Fruit fly (Drosophila melanogaster) whole organism, embryonic: ENCODE measurements around the gene sea.

Source experiments
- CG10543 ChIP-seq: fragments of 200-800 bp; sonication (Bioruptor generic); optimal IDR thresholded peaks from 3 replicates; lab custom pipeline; 2017; ENCODE audit warnings: missing biosample characterization, mild to moderate bottlenecking, missing genetic modification characterization, moderate library complexity
- CG11723 ChIP-seq: fragments of 200-800 bp; sonication (Bioruptor generic); optimal IDR thresholded peaks from 2 replicates; lab custom pipeline; 2017; ENCODE audit warnings: missing biosample characterization, mild to moderate bottlenecking, missing genetic modification characterization
- CG12299 ChIP-seq: fragments of 200-800 bp; sonication (Bioruptor generic); optimal IDR thresholded peaks from 2 replicates; lab custom pipeline; 2018; ENCODE audit warnings: missing biosample characterization, mild to moderate bottlenecking, missing genetic modification characterization
- CG12744 ChIP-seq: fragments of 200-800 bp; sonication (Bioruptor generic); optimal IDR thresholded peaks from 2 replicates; lab custom pipeline; 2016; ENCODE audit warnings: missing biosample characterization, missing genetic modification characterization
- CG14965 ChIP-seq: fragments of 200-800 bp; sonication (Bioruptor generic); optimal IDR thresholded peaks from 2 replicates; lab custom pipeline; 2016; ENCODE audit warnings: missing biosample characterization, missing genetic modification characterization, borderline replicate concordance
- CG16863 ChIP-seq: fragments of 200-800 bp; sonication (Bioruptor generic); optimal IDR thresholded peaks from 3 replicates; lab custom pipeline; 2016; ENCODE audit warnings: missing biosample characterization, missing genetic modification characterization
- CG2678 ChIP-seq: fragments of 200-800 bp; sonication (Bioruptor generic); optimal IDR thresholded peaks from 3 replicates; lab custom pipeline; 2019; ENCODE audit warnings: missing biosample characterization, mild to moderate bottlenecking, missing genetic modification characterization, moderate library complexity
- CG31441 ChIP-seq: fragments of 200-800 bp; sonication (Bioruptor generic); IDR thresholded peaks from 2 replicates; pipeline ENCODE4 v1.3.6; 2022; ENCODE audit warnings: missing biosample characterization, missing genetic modification characterization
- CG32532 ChIP-seq: fragments of 200-800 bp; sonication (Bioruptor generic); IDR thresholded peaks from 2 replicates; pipeline ENCODE4 v1.3.6; 2022; ENCODE audit warnings: missing biosample characterization, missing genetic modification characterization
- CG34376 ChIP-seq: fragments of 200-800 bp; sonication (Bioruptor generic); optimal IDR thresholded peaks from 2 replicates; lab custom pipeline; 2018; ENCODE audit warnings: missing biosample characterization, mild to moderate bottlenecking, missing genetic modification characterization
- CG34422 ChIP-seq: fragments of 200-800 bp; sonication (Bioruptor generic); IDR thresholded peaks from 3 replicates; pipeline ENCODE4 v1.3.6; 2022; ENCODE audit warnings: missing biosample characterization, missing genetic modification characterization
- CG3847 ChIP-seq: fragments of 200-800 bp; sonication (Bioruptor generic); IDR thresholded peaks from 2 replicates; pipeline ENCODE4 v1.3.6; 2022; ENCODE audit warnings: missing biosample characterization, missing genetic modification characterization
- CG42726 ChIP-seq: fragments of 200-800 bp; sonication (Bioruptor generic); IDR thresholded peaks from 2 replicates; pipeline ENCODE4 v1.3.6; 2022; ENCODE audit warnings: missing biosample characterization, missing genetic modification characterization; ENCODE audit not compliant: partially characterized antibody
- CG6272 ChIP-seq: fragments of 200-800 bp; sonication (Bioruptor generic); IDR thresholded peaks from 2 replicates; pipeline ENCODE4 v1.3.6; 2022; ENCODE audit warnings: missing biosample characterization, missing genetic modification characterization
- CG7963 ChIP-seq: fragments of 200-800 bp; sonication (Bioruptor generic); IDR thresholded peaks from 3 replicates; pipeline ENCODE4 v1.3.6; 2022; ENCODE audit warnings: missing biosample characterization, missing genetic modification characterization; ENCODE audit not compliant: partially characterized antibody
- CG7987 ChIP-seq: fragments of 200-800 bp; sonication (Bioruptor generic); optimal IDR thresholded peaks from 2 replicates; lab custom pipeline; 2018; ENCODE audit warnings: missing biosample characterization, mild to moderate bottlenecking, missing genetic modification characterization, moderate library complexity
- CG8089 ChIP-seq: fragments of 200-800 bp; sonication (Bioruptor generic); optimal IDR thresholded peaks from 3 replicates; lab custom pipeline; 2016; ENCODE audit warnings: missing biosample characterization, missing genetic modification characterization
- CG9215 ChIP-seq: fragments of 200-800 bp; sonication (Bioruptor generic); IDR thresholded peaks from 2 replicates; pipeline ENCODE4 v1.3.6; 2022; ENCODE audit warnings: missing biosample characterization, missing genetic modification characterization
- D19A ChIP-seq: fragments of 200-800 bp; optimal IDR thresholded peaks from 3 replicates; lab custom pipeline; 2019; ENCODE audit warnings: missing biosample characterization, mild to moderate bottlenecking, missing genetic modification characterization, moderate library complexity
- D19B ChIP-seq: fragments of 200-800 bp; sonication (Bioruptor generic); optimal IDR thresholded peaks from 2 replicates; lab custom pipeline; 2017; ENCODE audit warnings: missing biosample characterization, mild to moderate bottlenecking, missing genetic modification characterization
- E2f2 ChIP-seq: fragments of 200-800 bp; sonication (Bioruptor generic); IDR thresholded peaks from 2 replicates; pipeline ENCODE4 v1.3.6; 2022; ENCODE audit warnings: missing biosample characterization, missing genetic modification characterization
- Eip74EF ChIP-seq, 2 experiments: fragments of 200-800 bp in 1 of 2; fragments of >200 bp in 1 of 2; sonication (Bioruptor generic) in 1 of 2; optimal IDR thresholded peaks; 2 replicates each; lab custom pipeline; 2017 to 2019; ENCODE audit warnings: missing biosample characterization in 2 of 2, missing genetic modification characterization in 2 of 2, mild to moderate bottlenecking in 1 of 2, moderate library complexity in 1 of 2
- Hmr ChIP-seq: fragments of 200-800 bp; sonication (Bioruptor generic); optimal IDR thresholded peaks from 3 replicates; lab custom pipeline; 2017; ENCODE audit warnings: mild to moderate bottlenecking, missing biosample characterization, missing genetic modification reagents, missing genetic modification characterization
- Jarid2 ChIP-seq: fragments of 200-800 bp; sonication (Bioruptor generic); optimal IDR thresholded peaks from 3 replicates; lab custom pipeline; 2017; ENCODE audit warnings: mild to moderate bottlenecking, missing biosample characterization, missing genetic modification reagents, missing genetic modification characterization
- Lhr ChIP-seq: fragments of 200-800 bp; sonication (Bioruptor generic); optimal IDR thresholded peaks from 3 replicates; lab custom pipeline; 2017; ENCODE audit warnings: mild to moderate bottlenecking, missing biosample characterization, missing genetic modification reagents, missing genetic modification characterization
- NC2β ChIP-seq: fragments of 200-800 bp; sonication (Bioruptor generic); optimal IDR thresholded peaks from 2 replicates; lab custom pipeline; 2016; ENCODE audit warnings: missing biosample characterization, missing genetic modification characterization
- NK7.1 ChIP-seq: fragments of 200-800 bp; sonication (Bioruptor generic); optimal IDR thresholded peaks from 3 replicates; lab custom pipeline; 2016; ENCODE audit warnings: missing biosample characterization, missing genetic modification characterization
- Pdp1 ChIP-seq, 2 experiments: fragments of 200-800 bp; sonication (Bioruptor generic); optimal IDR thresholded peaks; 3 replicates each; lab custom pipeline; 2016; ENCODE audit warnings: missing biosample characterization in 2 of 2, missing genetic modification characterization in 2 of 2, mild to moderate bottlenecking in 1 of 2, moderate library complexity in 1 of 2
- Six4 ChIP-seq: fragments of 200-800 bp; sonication (Bioruptor generic); optimal IDR thresholded peaks from 2 replicates; lab custom pipeline; 2016; ENCODE audit warnings: missing biosample characterization, missing genetic modification characterization
- Trl ChIP-seq, 3 experiments: fragments of >200 bp in 2 of 3; fragments of 200-800 bp in 1 of 3; sonication (Bioruptor generic) in 1 of 3; optimal IDR thresholded peaks; 2 replicates in 1 of 3; 3 replicates in 2 of 3; lab custom pipeline; 2016 to 2017; ENCODE audit warnings: missing biosample characterization in 1 of 3, missing genetic modification characterization in 1 of 3
- ap ChIP-seq: fragments of 200-800 bp; sonication (Bioruptor generic); IDR thresholded peaks from 2 replicates; pipeline ENCODE4 v1.3.6; 2022; ENCODE audit warnings: missing biosample characterization, missing genetic modification characterization
- bbx ChIP-seq: fragments of 200-800 bp; sonication (Bioruptor generic); IDR thresholded peaks from 2 replicates; pipeline ENCODE4 v1.3.6; 2022; ENCODE audit warnings: missing biosample characterization, missing genetic modification characterization; ENCODE audit not compliant: partially characterized antibody
- chinmo ChIP-seq: fragments of 200-800 bp; sonication (Bioruptor generic); IDR thresholded peaks from 4 replicates; pipeline ENCODE4 v1.3.6; 2022; ENCODE audit warnings: missing biosample characterization, missing genetic modification characterization; ENCODE audit not compliant: partially characterized antibody
- chm ChIP-seq: fragments of 200-800 bp; sonication (Bioruptor generic); IDR thresholded peaks from 2 replicates; pipeline ENCODE4 v1.3.6; 2022; ENCODE audit warnings: missing biosample characterization, missing genetic modification characterization
- cwo ChIP-seq: fragments of 200-800 bp; sonication (Bioruptor generic); optimal IDR thresholded peaks from 3 replicates; lab custom pipeline; 2017; ENCODE audit warnings: missing biosample characterization, missing genetic modification characterization, mild to moderate bottlenecking, moderate library complexity, missing genetic modification reagents
- lilli ChIP-seq: fragments of 200-800 bp; sonication (Bioruptor generic); optimal IDR thresholded peaks from 3 replicates; lab custom pipeline; 2016; ENCODE audit warnings: missing biosample characterization, missing genetic modification characterization
- mam ChIP-seq: fragments of 200-800 bp; sonication (Bioruptor generic); optimal IDR thresholded peaks from 3 replicates; lab custom pipeline; 2016; ENCODE audit warnings: missing biosample characterization, missing genetic modification characterization
- mirr ChIP-seq: fragments of 200-800 bp; sonication (Bioruptor generic); optimal IDR thresholded peaks from 3 replicates; lab custom pipeline; 2018; ENCODE audit warnings: missing biosample characterization, mild to moderate bottlenecking, missing genetic modification characterization
- nom ChIP-seq: fragments of 200-800 bp; sonication (Bioruptor generic); optimal IDR thresholded peaks from 2 replicates; lab custom pipeline; 2017; ENCODE audit warnings: missing biosample characterization, missing genetic modification characterization, mild to moderate bottlenecking, moderate library complexity, missing genetic modification reagents
- onecut ChIP-seq: fragments of 200-800 bp; sonication (Bioruptor generic); IDR thresholded peaks from 2 replicates; pipeline ENCODE4 v1.3.6; 2022; ENCODE audit warnings: missing biosample characterization, missing genetic modification characterization
- pfk ChIP-seq: fragments of 200-800 bp; sonication (Bioruptor generic); optimal IDR thresholded peaks from 2 replicates; lab custom pipeline; 2018; ENCODE audit warnings: missing biosample characterization, mild to moderate bottlenecking, missing genetic modification characterization, moderate library complexity
- phol ChIP-seq: fragments of 200-800 bp; sonication (Bioruptor generic); optimal IDR thresholded peaks from 3 replicates; lab custom pipeline; 2018; ENCODE audit warnings: missing biosample characterization, mild to moderate bottlenecking, missing genetic modification characterization, moderate library complexity
- sens-2 ChIP-seq: fragments of 200-800 bp; sonication (Bioruptor generic); IDR thresholded peaks from 2 replicates; pipeline ENCODE4 v1.3.6; 2022; ENCODE audit warnings: missing biosample characterization, missing genetic modification characterization
- sim ChIP-seq: fragments of 200-800 bp; sonication (Bioruptor generic); IDR thresholded peaks from 2 replicates; pipeline ENCODE4 v1.3.6; 2022; ENCODE audit warnings: missing biosample characterization, missing genetic modification characterization
- sqz ChIP-seq: fragments of 200-800 bp; sonication (Bioruptor generic); optimal IDR thresholded peaks from 3 replicates; lab custom pipeline; 2018; ENCODE audit warnings: missing biosample characterization, mild to moderate bottlenecking, missing genetic modification characterization
- vvl ChIP-seq: fragments of 200-800 bp; sonication (Bioruptor generic); IDR thresholded peaks from 2 replicates; pipeline ENCODE4 v1.3.6; 2022; ENCODE audit warnings: missing biosample characterization, missing genetic modification characterization
- zfh2 ChIP-seq: fragments of 200-800 bp; sonication (Bioruptor generic); optimal IDR thresholded peaks from 2 replicates; lab custom pipeline; 2016; ENCODE audit warnings: missing biosample characterization, missing genetic modification characterization

Gene sea

DNA sequence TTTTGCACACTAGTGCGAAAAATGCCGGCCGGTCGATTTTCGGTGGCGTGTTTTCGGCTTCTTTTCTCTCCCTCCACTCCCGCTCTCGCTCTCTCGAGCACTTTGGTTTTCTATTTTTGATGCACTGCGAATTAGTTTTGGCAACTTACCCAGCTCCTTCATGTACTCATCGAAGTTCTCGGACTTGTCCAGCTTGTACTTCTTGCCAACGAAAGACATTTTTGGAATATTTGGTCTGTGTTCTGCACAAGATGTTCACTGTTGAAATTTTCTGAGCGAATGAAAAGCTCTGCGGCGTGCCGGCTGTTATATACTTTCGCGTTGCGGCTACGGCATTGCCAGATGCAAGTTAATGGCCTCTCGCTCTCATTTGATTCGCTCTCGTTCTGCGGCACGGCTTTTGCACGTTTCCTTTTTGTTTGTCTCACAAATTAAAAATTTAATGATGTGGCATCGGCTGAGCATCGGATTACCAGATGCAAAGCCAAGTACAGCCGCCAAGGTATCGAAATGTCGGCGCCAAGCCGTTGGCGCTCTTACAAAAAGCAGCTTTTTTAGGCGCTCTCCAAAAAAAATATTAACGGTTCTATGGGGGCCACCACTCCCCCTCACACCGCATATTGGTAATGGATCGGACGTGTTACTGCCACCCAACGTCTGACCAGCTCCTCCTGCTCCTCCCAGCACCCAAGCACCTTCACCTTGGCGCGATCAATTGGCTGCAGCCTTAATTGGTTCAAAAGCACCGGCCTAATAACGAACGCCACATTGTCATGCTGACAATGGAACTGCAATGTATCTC, at the start of gene sea, which contains the start of gene fabp:
Gene sea (minus strand): TSS at position 286 of the 802 bp plus-strand sequence.
Gene fabp (minus strand): TSS at position 286 of the 802 bp plus-strand sequence.
- TF ChIP-seq Jarid2 (GFP tag; lab: Kevin White, UChicago): peak; percentile 80
- peak; percentile 13 for TF ChIP-seq mam (GFP tag; lab: Kevin White, UChicago)
- no peak for TF ChIP-seq ap (GFP tag; lab: Robert Waterston, UW)
- TF ChIP-seq NK7.1 (GFP tag; lab: Kevin White, UChicago): no peak
- peak; percentile 72 for TF ChIP-seq nom (GFP tag; lab: Kevin White, UChicago)
- TF ChIP-seq Pdp1 (GFP tag; optimal IDR thresholded peaks at IDR 0.05; lab: Kevin White, UChicago): peak in 1 of 2 experiments; percentile 44
- TF ChIP-seq CG31441 (GFP tag; lab: Robert Waterston, UW): no peak
- TF ChIP-seq CG7987 (GFP tag; lab: Kevin White, UChicago): no peak
- TF ChIP-seq zfh2 (GFP tag; lab: Kevin White, UChicago): no peak
- peak; percentile 33; the same call in 1 of the 2 replicates for TF ChIP-seq CG32532
- TF ChIP-seq Lhr (GFP tag; lab: Kevin White, UChicago): no peak
- TF ChIP-seq CG10543 (GFP tag; lab: Kevin White, UChicago): peak; percentile 39
- TF ChIP-seq D19A (tag; lab: Kevin White, UChicago): no peak
- TF ChIP-seq Trl (optimal IDR thresholded peaks at IDR 0.05; lab: Kevin White, UChicago): peak; percentile 67 to 82
- TF ChIP-seq Trl (GFP tag; optimal IDR thresholded peaks at IDR 0.05; lab: Kevin White, UChicago): peak; percentile 53
- TF ChIP-seq Six4: no peak
- TF ChIP-seq chinmo (GFP tag; lab: Robert Waterston, UW): peak; percentile 75; the same call in 2 of the 4 replicates
- peak; percentile 77 for TF ChIP-seq CG34376 (GFP tag; lab: Kevin White, UChicago)
- peak; percentile 21; the same call in 1 of the 2 replicates for TF ChIP-seq onecut (GFP tag; lab: Robert Waterston, UW)
- no peak for TF ChIP-seq NC2β (GFP tag; lab: Kevin White, UChicago)
- TF ChIP-seq CG42726 (GFP tag; lab: Robert Waterston, UW): no peak
- peak; percentile 37 for TF ChIP-seq cwo (GFP tag; lab: Kevin White, UChicago)
- TF ChIP-seq CG3847 (GFP tag; lab: Robert Waterston, UW): no peak
- peak; percentile 41 for TF ChIP-seq bbx (GFP tag; lab: Robert Waterston, UW)
- TF ChIP-seq CG2678 (tag; lab: Kevin White, UChicago): peak; percentile 14
- no peak for TF ChIP-seq CG11723 (GFP tag; lab: Kevin White, UChicago)
- no peak for TF ChIP-seq CG16863 (GFP tag; lab: Kevin White, UChicago)
- peak; percentile 43 for TF ChIP-seq mirr (GFP tag; lab: Kevin White, UChicago)
- 0 out of 3 replicates have a peak, but pooled peaks have one; percentile 18 for TF ChIP-seq CG7963 (GFP tag; lab: Robert Waterston, UW)
- peak; percentile 94 for TF ChIP-seq CG9215 (GFP tag; lab: Robert Waterston, UW)
- TF ChIP-seq sim: 0 out of 2 replicates have a peak, but pooled peaks have one; percentile 25
- TF ChIP-seq lilli (GFP tag; lab: Kevin White, UChicago): peak; percentile 19
- TF ChIP-seq CG6272 (GFP tag; lab: Robert Waterston, UW): no peak
- peak in 1 of 2 experiments; percentile 19 for TF ChIP-seq Eip74EF (GFP tag; optimal IDR thresholded peaks at IDR 0.05; lab: Kevin White, UChicago)
- 0 out of 2 replicates have a peak, but pooled peaks have one; percentile 10 for TF ChIP-seq sens-2
- no peak for TF ChIP-seq CG14965 (GFP tag; lab: Kevin White, UChicago)
- peak; percentile 32; the same call in 1 of the 2 replicates for TF ChIP-seq E2f2
- no peak for TF ChIP-seq sqz
- peak; percentile 35 for TF ChIP-seq Hmr (GFP tag; lab: Kevin White, UChicago)
- TF ChIP-seq vvl (GFP tag; lab: Robert Waterston, UW): no peak
- no peak for TF ChIP-seq CG12744 (GFP tag; lab: Kevin White, UChicago)
- TF ChIP-seq CG8089 (GFP tag; lab: Kevin White, UChicago): no peak
- TF ChIP-seq CG34422 (GFP tag; lab: Robert Waterston, UW): peak; percentile 78; the same call in 1 of the 3 replicates
- no peak for TF ChIP-seq D19B
- TF ChIP-seq pfk (GFP tag; lab: Kevin White, UChicago): peak; percentile 5
- TF ChIP-seq phol (tag; lab: Kevin White, UChicago): no peak
- no peak for TF ChIP-seq chm (GFP tag; lab: Robert Waterston, UW)
- TF ChIP-seq CG12299: no peak
